Worm (Caenorhabditis elegans): Measurements from ENCODE around the gene sdz-16.

- TF ChIP-seq W03F9.2 (tag; optimal IDR thresholded peaks at IDR 0.05) (no peak), him-1 (tag; optimal IDR thresholded peaks at IDR 0.05) (no peak), dao-5 (tag; optimal IDR thresholded peaks at IDR 0.05) (no peak)
Observed at ce11 chrV:17315063-17315462, 12.7 kb downstream of the sdz-16 start, which contains the start of gene F31E9.6.
